Worm (Caenorhabditis elegans) whole organism, L4 larva: ENCODE results near the gene F35E12.2.

Experiments
- dmd-9 ChIP-seq: fragments of 200-800 bp; sonication (Bioruptor generic); IDR thresholded peaks from 2 replicates; pipeline ENCODE4 v1.3.6; 2022; ENCODE audit warnings: missing genetic modification reagents, missing genetic modification characterization, missing compliant biosample characterization
- gei-8 ChIP-seq: fragments of 200-800 bp; sonication (Bioruptor generic); optimal IDR thresholded peaks from 2 replicates; lab custom pipeline; 2018; ENCODE audit warnings: mild to moderate bottlenecking, missing genetic modification characterization, missing compliant biosample characterization
- hlh-30 ChIP-seq: sonication (generic microtip); optimal IDR thresholded peaks from 2 replicates; lab custom pipeline; 2017; ENCODE audit warnings: antibody characterized with exemption, mild to moderate bottlenecking, missing genetic modification characterization, missing compliant biosample characterization; ENCODE audit not compliant: insufficient read depth
- zag-1 ChIP-seq: fragments of 150-350 bp; optimal IDR thresholded peaks from 2 replicates; lab custom pipeline; 2014; ENCODE audit warnings: missing biosample characterization, missing genetic modification characterization

ce11 chrV:13744901-13745300 lies 20.2 kb upstream of the F35E12.2 start, which contains the start of gene F35E12.9:
- TF ChIP-seq hlh-30 (no peak), gei-8 (no peak), zag-1 (no peak), dmd-9 (GFP tag; lab: Robert Waterston, UW) (no peak)
